Fruit fly (Drosophila melanogaster) whole organism, wandering third instar larva: ENCODE results near the gene dj-1beta.
A peak's percentile ranks its signal among the peaks of the same experiment; 100 is the strongest.

Source experiments
- Abd-B ChIP-seq: fragments of >200 bp; optimal IDR thresholded peaks from 2 replicates; lab custom pipeline; 2017; ENCODE audit warnings: missing biosample characterization, missing genetic modification characterization
- CG32264 ChIP-seq: fragments of 200-800 bp; sonication (Bioruptor generic); optimal IDR thresholded peaks from 2 replicates; lab custom pipeline; 2016; ENCODE audit warnings: missing biosample characterization, missing genetic modification characterization
- CG9705 ChIP-seq: fragments of 200-800 bp; sonication (Bioruptor generic); optimal IDR thresholded peaks from 2 replicates; lab custom pipeline; 2018; ENCODE audit warnings: missing biosample characterization, mild to moderate bottlenecking, missing genetic modification characterization
- CrebA ChIP-seq: fragments of 200-800 bp; sonication (Bioruptor generic); optimal IDR thresholded peaks from 2 replicates; lab custom pipeline; 2016; ENCODE audit warnings: missing biosample characterization, mild to moderate bottlenecking, missing genetic modification characterization, borderline replicate concordance
- Dif ChIP-seq: fragments of 200-275, 200-300 bp; sonication (Bioruptor generic); optimal IDR thresholded peaks from 2 replicates; lab custom pipeline; 2018; ENCODE audit warnings: missing biosample characterization, missing genetic modification characterization; ENCODE audit not compliant: partially characterized antibody
- GATAd ChIP-seq: sonication (Bioruptor generic); optimal IDR thresholded peaks from 2 replicates; lab custom pipeline; 2016; ENCODE audit warnings: missing biosample characterization, missing genetic modification characterization
- HLH106 ChIP-seq: fragments of 200-800 bp; optimal IDR thresholded peaks from 3 replicates; lab custom pipeline; 2019; ENCODE audit warnings: missing biosample characterization, mild to moderate bottlenecking, missing genetic modification characterization, moderate library complexity
- Hnf4 ChIP-seq: fragments of 200-800 bp; sonication (Bioruptor generic); optimal IDR thresholded peaks from 2 replicates; lab custom pipeline; 2016; ENCODE audit warnings: missing biosample characterization, mild to moderate bottlenecking, missing genetic modification characterization
- Hr83 ChIP-seq: fragments of 200-300 bp; sonication (Bioruptor generic); optimal IDR thresholded peaks from 2 replicates; lab custom pipeline; 2016; ENCODE audit warnings: missing biosample characterization, mild to moderate bottlenecking, missing genetic modification characterization, moderate library complexity; ENCODE audit not compliant: poor library complexity, severe bottlenecking
- Jra ChIP-seq: sonication (Bioruptor generic); optimal IDR thresholded peaks from 2 replicates; lab custom pipeline; 2016; ENCODE audit warnings: missing biosample characterization, missing genetic modification characterization
- N ChIP-seq: fragments of >200 bp; optimal IDR thresholded peaks from 2 replicates; lab custom pipeline; 2018; ENCODE audit warnings: missing biosample characterization, missing external identifiers, missing genetic modification characterization
- OdsH ChIP-seq: fragments of 200-800 bp; sonication (Bioruptor generic); optimal IDR thresholded peaks from 2 replicates; lab custom pipeline; 2016; ENCODE audit warnings: missing biosample characterization, mild to moderate bottlenecking, missing genetic modification characterization
- Rel ChIP-seq, 2 experiments: fragments of 200-800 bp; sonication (Bioruptor generic) in 1 of 2; optimal IDR thresholded peaks; 2 replicates in 1 of 2; 3 replicates in 1 of 2; lab custom pipeline; 2016 to 2019; ENCODE audit warnings: mild to moderate bottlenecking in 2 of 2, missing biosample characterization in 2 of 2, missing genetic modification characterization in 2 of 2, moderate library complexity in 1 of 2
- Sp1 ChIP-seq: fragments of 200-800 bp; sonication (Bioruptor generic); optimal IDR thresholded peaks from 3 replicates; lab custom pipeline; 2019; ENCODE audit warnings: missing biosample characterization, mild to moderate bottlenecking, missing genetic modification characterization, moderate library complexity
- Vsx2 ChIP-seq: fragments of 200-300, 225-300 bp; sonication (Bioruptor generic); optimal IDR thresholded peaks from 2 replicates; lab custom pipeline; 2018; ENCODE audit warnings: missing biosample characterization, missing genetic modification characterization; ENCODE audit not compliant: partially characterized antibody
- br ChIP-seq: fragments of 200-800 bp; sonication (Bioruptor generic); optimal IDR thresholded peaks from 2 replicates; lab custom pipeline; 2016; ENCODE audit warnings: missing biosample characterization, missing genetic modification characterization
- dmrt93B ChIP-seq: fragments of 200-800 bp; sonication (Bioruptor generic); optimal IDR thresholded peaks from 2 replicates; lab custom pipeline; 2018; ENCODE audit warnings: missing biosample characterization, mild to moderate bottlenecking, missing genetic modification characterization
- dsf ChIP-seq: sonication (Bioruptor generic); optimal IDR thresholded peaks from 2 replicates; lab custom pipeline; 2016; ENCODE audit warnings: missing biosample characterization, missing genetic modification characterization, borderline replicate concordance
- ey ChIP-seq: fragments of 200-800 bp; sonication (Bioruptor generic); optimal IDR thresholded peaks from 2 replicates; lab custom pipeline; 2016; ENCODE audit warnings: missing biosample characterization, missing genetic modification characterization
- foxo ChIP-seq, 2 experiments: fragments of 200-800 bp; sonication (Bioruptor generic); optimal IDR thresholded peaks; 2 replicates in 1 of 2; 3 replicates in 1 of 2; lab custom pipeline; 2016 to 2017; ENCODE audit warnings: missing biosample characterization in 2 of 2, missing genetic modification characterization in 2 of 2
- fru ChIP-seq: fragments of 200-800 bp; sonication (Bioruptor generic); optimal IDR thresholded peaks from 3 replicates; lab custom pipeline; 2016; ENCODE audit warnings: missing biosample characterization, mild to moderate bottlenecking, missing genetic modification characterization
- h ChIP-seq: fragments of 200-800 bp; sonication (Bioruptor generic); optimal IDR thresholded peaks from 3 replicates; lab custom pipeline; 2016; ENCODE audit warnings: missing biosample characterization, mild to moderate bottlenecking, missing genetic modification characterization
- jim ChIP-seq: fragments of 175-275, 200-325 bp; sonication (Bioruptor generic); optimal IDR thresholded peaks from 2 replicates; lab custom pipeline; 2016; ENCODE audit warnings: missing biosample characterization, mild to moderate bottlenecking, missing genetic modification characterization
- lola ChIP-seq: fragments of >200 bp; optimal IDR thresholded peaks from 2 replicates; lab custom pipeline; 2017; ENCODE audit warnings: missing biosample characterization, missing genetic modification characterization
- pan ChIP-seq: fragments of >200 bp; optimal IDR thresholded peaks from 2 replicates; lab custom pipeline; 2017
- psq ChIP-seq: fragments of 200-800 bp; sonication (Bioruptor generic); optimal IDR thresholded peaks from 3 replicates; lab custom pipeline; 2017; ENCODE audit warnings: missing biosample characterization, mild to moderate bottlenecking, missing genetic modification characterization, moderate library complexity
- rgr ChIP-seq: fragments of 200-800 bp; sonication (Bioruptor generic); optimal IDR thresholded peaks from 3 replicates; lab custom pipeline; 2016; ENCODE audit warnings: missing biosample characterization, mild to moderate bottlenecking, missing genetic modification characterization
- sage ChIP-seq: fragments of 200-800 bp; sonication (Bioruptor generic); optimal IDR thresholded peaks from 2 replicates; lab custom pipeline; 2016; ENCODE audit warnings: missing biosample characterization, mild to moderate bottlenecking, missing genetic modification characterization
- sv ChIP-seq: fragments of 200-800 bp; sonication (Bioruptor generic); optimal IDR thresholded peaks from 3 replicates; lab custom pipeline; 2016; ENCODE audit warnings: missing biosample characterization, missing genetic modification characterization
- woc ChIP-seq: sonication (Bioruptor generic); optimal IDR thresholded peaks from 2 replicates; lab custom pipeline; 2016; ENCODE audit warnings: missing biosample characterization, mild to moderate bottlenecking, missing genetic modification characterization

Gene dj-1beta

dm6 chr3R:30814597-30815252, 7.8 kb downstream of the dj-1beta start:
- TF ChIP-seq ey (GFP tag; lab: Kevin White, UChicago) (peak; percentile 19), jim (GFP tag; lab: Kevin White, UChicago) (no peak), foxo (GFP tag; optimal IDR thresholded peaks at IDR 0.05; lab: Kevin White, UChicago) (peak in 1 of 2 experiments; percentile 6)

- no peak for TF ChIP-seq Rel (GFP tag; optimal IDR thresholded peaks at IDR 0.05; lab: Kevin White, UChicago)
- no peak for TF ChIP-seq Rel (tag; optimal IDR thresholded peaks at IDR 0.05; lab: Kevin White, UChicago)
- no peak for TF ChIP-seq jim (GFP tag; lab: Kevin White, UChicago)
- TF ChIP-seq Sp1 = no peak
Measured at dm6 chr3R:30816200-30816599, 9.3 kb downstream of the dj-1beta start.

- TF ChIP-seq Hr83 (GFP tag; lab: Kevin White, UChicago) (no peak), dmrt93B (GFP tag; lab: Kevin White, UChicago) (no peak), N (GFP tag; lab: Kevin White, UChicago) (no peak), foxo (GFP tag; optimal IDR thresholded peaks at IDR 0.05; lab: Kevin White, UChicago) (peak in 1 of 2 experiments; percentile 58), fru (GFP tag; lab: Kevin White, UChicago) (peak; percentile 65), HLH106 (tag; lab: Kevin White, UChicago) (peak; percentile 9), Jra (GFP tag; lab: Kevin White, UChicago) (no peak), br (peak; percentile 53), CG9705 (GFP tag; lab: Kevin White, UChicago) (no peak), OdsH (GFP tag; lab: Kevin White, UChicago) (peak; percentile 54), ey (GFP tag; lab: Kevin White, UChicago) (peak; percentile 56), Dif (GFP tag; lab: Kevin White, UChicago) (no peak), pan (lab: Kevin White, UChicago) (no peak), CG32264 (GFP tag; lab: Kevin White, UChicago) (no peak), lola (GFP tag; lab: Kevin White, UChicago) (no peak), Abd-B (GFP tag; lab: Kevin White, UChicago) (no peak), h (GFP tag; lab: Kevin White, UChicago) (peak; percentile 58), GATAd (GFP tag; lab: Kevin White, UChicago) (no peak), Sp1 (peak; percentile 36), Rel (GFP tag; optimal IDR thresholded peaks at IDR 0.05; lab: Kevin White, UChicago) (no peak), Rel (tag; optimal IDR thresholded peaks at IDR 0.05; lab: Kevin White, UChicago) (no peak), sv (GFP tag; lab: Kevin White, UChicago) (peak; percentile 88), dsf (GFP tag; lab: Kevin White, UChicago) (no peak), psq (GFP tag; lab: Kevin White, UChicago) (peak; percentile 39), Hnf4 (GFP tag; lab: Kevin White, UChicago) (peak; percentile 35), CrebA (GFP tag; lab: Kevin White, UChicago) (no peak), Vsx2 (GFP tag; lab: Kevin White, UChicago) (no peak), sage (no peak), rgr (peak; percentile 65), woc (peak; percentile 6)
Measured at dm6 chr3R:30817246-30817645, 10.3 kb downstream of the dj-1beta start.

DNA sequence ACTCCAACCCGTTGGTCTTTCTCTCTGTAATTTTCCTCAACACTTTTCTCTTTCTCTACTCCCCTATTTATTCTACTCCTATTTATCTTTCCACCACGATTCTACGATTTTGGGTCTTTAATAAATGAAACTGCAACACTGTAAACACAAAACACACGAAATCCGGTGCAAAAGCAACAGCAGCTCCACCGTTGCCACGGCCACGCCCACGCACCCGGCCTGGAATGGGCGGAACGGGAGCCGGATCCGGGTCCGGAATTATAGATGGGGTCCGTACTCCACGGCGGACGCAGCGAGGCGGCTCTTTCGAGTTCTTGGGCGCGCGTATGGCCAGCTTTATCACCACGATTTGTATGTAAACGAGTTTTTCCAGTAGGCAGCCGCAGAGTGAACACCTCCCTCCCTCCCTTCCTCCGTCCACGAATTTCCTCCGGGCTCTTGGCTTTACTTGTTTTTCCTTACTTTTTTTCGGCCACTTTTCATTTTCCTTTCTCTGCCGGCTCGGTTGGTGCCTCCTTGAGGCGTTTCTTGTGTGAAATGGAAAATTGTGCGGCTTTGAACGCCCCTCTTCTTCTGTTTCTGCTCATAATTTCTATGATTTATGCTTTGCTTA, 13.9 kb downstream of the dj-1beta start:
- TF ChIP-seq OdsH (GFP tag; lab: Kevin White, UChicago) (no peak), Dif (GFP tag; lab: Kevin White, UChicago) (no peak)
